Worm (Caenorhabditis elegans) whole organism, late embryonic: ENCODE data around the gene vha-1.

Experiments used
- C38D4.7 ChIP-seq: fragments of 200-800 bp; sonication (Bioruptor generic); optimal IDR thresholded peaks from 2 replicates; lab custom pipeline; 2018; ENCODE audit warnings: mild to moderate bottlenecking, missing genetic modification characterization, moderate library complexity, missing compliant biosample characterization
- F13H6.1 ChIP-seq: sonication (generic microtip); optimal IDR thresholded peaks from 2 replicates; lab custom pipeline; 2016; ENCODE audit warnings: missing genetic modification characterization, missing compliant biosample characterization
- T23F11.4 ChIP-seq: fragments of 200-800 bp; sonication (Bioruptor generic); optimal IDR thresholded peaks from 2 replicates; lab custom pipeline; 2018; ENCODE audit warnings: mild to moderate bottlenecking, missing genetic modification characterization, missing compliant biosample characterization
- Y22D7AL.16 ChIP-seq: sonication (generic microtip); optimal IDR thresholded peaks from 2 replicates; lab custom pipeline; 2016; ENCODE audit warnings: missing genetic modification characterization, missing compliant biosample characterization
- ahr-1 ChIP-seq: sonication (generic microtip); optimal IDR thresholded peaks from 2 replicates; lab custom pipeline; 2016; ENCODE audit warnings: missing genetic modification characterization, missing compliant biosample characterization
- ceh-14 ChIP-seq: sonication (generic microtip); optimal IDR thresholded peaks from 2 replicates; lab custom pipeline; 2016; ENCODE audit warnings: missing genotype, missing genetic modification characterization, missing compliant biosample characterization
- ceh-19 ChIP-seq: fragments of 200-800 bp; sonication (Bioruptor generic); optimal IDR thresholded peaks from 2 replicates; lab custom pipeline; 2018; ENCODE audit warnings: mild to moderate bottlenecking, missing genetic modification characterization, missing compliant biosample characterization
- ceh-22 ChIP-seq: sonication (generic microtip); optimal IDR thresholded peaks from 2 replicates; lab custom pipeline; 2017; ENCODE audit warnings: missing biosample characterization, missing genetic modification characterization
- ceh-34 ChIP-seq: sonication (generic microtip); optimal IDR thresholded peaks from 2 replicates; lab custom pipeline; 2016; ENCODE audit warnings: mild to moderate bottlenecking, missing genetic modification characterization, missing compliant biosample characterization
- ceh-48 ChIP-seq: sonication (generic microtip); optimal IDR thresholded peaks from 2 replicates; lab custom pipeline; 2016; ENCODE audit warnings: missing genetic modification characterization, inconsistent platforms, missing compliant biosample characterization
- ceh-6 ChIP-seq: fragments of 200-800 bp; sonication (Bioruptor generic); optimal IDR thresholded peaks from 2 replicates; lab custom pipeline; 2018; ENCODE audit warnings: mild to moderate bottlenecking, missing genetic modification characterization, missing compliant biosample characterization
- ceh-9 ChIP-seq: sonication (generic microtip); optimal IDR thresholded peaks from 2 replicates; lab custom pipeline; 2016; ENCODE audit warnings: mild to moderate bottlenecking, missing genetic modification characterization, inconsistent platforms, missing compliant biosample characterization
- dmd-4 ChIP-seq: sonication (generic microtip); optimal IDR thresholded peaks from 2 replicates; lab custom pipeline; 2016; ENCODE audit warnings: borderline replicate concordance, missing genetic modification characterization, missing compliant biosample characterization
- ets-4 ChIP-seq: sonication (generic microtip); optimal IDR thresholded peaks from 2 replicates; lab custom pipeline; 2016; ENCODE audit warnings: missing genetic modification characterization, missing compliant biosample characterization
- eyg-1 ChIP-seq: sonication (generic microtip); optimal IDR thresholded peaks from 2 replicates; lab custom pipeline; 2016; ENCODE audit warnings: missing genotype, missing genetic modification characterization, missing compliant biosample characterization
- fax-1 ChIP-seq: sonication (generic microtip); optimal IDR thresholded peaks from 2 replicates; lab custom pipeline; 2016; ENCODE audit warnings: missing genotype, missing genetic modification characterization, missing compliant biosample characterization
- fkh-10 ChIP-seq: fragments of 150-350 bp; optimal IDR thresholded peaks from 2 replicates; lab custom pipeline; 2014; ENCODE audit warnings: missing biosample characterization, missing genetic modification reagents, missing genetic modification characterization
- fkh-6 ChIP-seq: sonication (generic microtip); optimal IDR thresholded peaks from 2 replicates; lab custom pipeline; 2016; ENCODE audit warnings: missing genetic modification characterization, missing compliant biosample characterization
- gmeb-2 ChIP-seq: sonication (generic microtip); optimal IDR thresholded peaks from 2 replicates; lab custom pipeline; 2016; ENCODE audit warnings: missing genetic modification characterization, inconsistent platforms, missing compliant biosample characterization
- hlh-13 ChIP-seq: fragments of 200-800 bp; sonication (Bioruptor generic); optimal IDR thresholded peaks from 2 replicates; lab custom pipeline; 2018; ENCODE audit warnings: mild to moderate bottlenecking, missing genetic modification characterization, missing compliant biosample characterization
- hlh-15 ChIP-seq: sonication (generic microtip); optimal IDR thresholded peaks from 2 replicates; lab custom pipeline; 2016; ENCODE audit warnings: missing genetic modification characterization, missing compliant biosample characterization
- hlh-30 ChIP-seq: sonication (generic microtip); optimal IDR thresholded peaks from 2 replicates; lab custom pipeline; 2017; ENCODE audit warnings: antibody characterized with exemption, missing genetic modification characterization, missing compliant biosample characterization; ENCODE audit not compliant: insufficient read depth
- hlh-6 ChIP-seq: sonication (generic microtip); optimal IDR thresholded peaks from 2 replicates; lab custom pipeline; 2016; ENCODE audit warnings: missing genotype, missing genetic modification characterization, missing compliant biosample characterization
- hlh-8 ChIP-seq: sonication (generic microtip); optimal IDR thresholded peaks from 2 replicates; lab custom pipeline; 2016; ENCODE audit warnings: missing genotype, missing genetic modification characterization, missing compliant biosample characterization
- lin-11 ChIP-seq: fragments of 200-800 bp; sonication (Bioruptor generic); optimal IDR thresholded peaks from 2 replicates; lab custom pipeline; 2018; ENCODE audit warnings: mild to moderate bottlenecking, missing genetic modification characterization, missing compliant biosample characterization
- madf-2 ChIP-seq: sonication (generic microtip); optimal IDR thresholded peaks from 2 replicates; lab custom pipeline; 2017; ENCODE audit warnings: missing genetic modification characterization, missing compliant biosample characterization
- mec-3 ChIP-seq: sonication (generic microtip); optimal IDR thresholded peaks from 2 replicates; lab custom pipeline; 2016; ENCODE audit warnings: borderline replicate concordance, missing genetic modification characterization, missing compliant biosample characterization
- nfya-1 ChIP-seq: sonication (generic microtip); optimal IDR thresholded peaks from 2 replicates; lab custom pipeline; 2017; ENCODE audit warnings: missing genetic modification characterization, mild to moderate bottlenecking, missing compliant biosample characterization, antibody characterized with exemption, moderate library complexity
- nhr-11 ChIP-seq: fragments of 150-350 bp; optimal IDR thresholded peaks from 2 replicates; lab custom pipeline; 2014; ENCODE audit warnings: missing biosample characterization, missing genetic modification characterization
- npax-4 ChIP-seq: sonication (generic microtip); optimal IDR thresholded peaks from 2 replicates; lab custom pipeline; 2016; ENCODE audit warnings: missing genetic modification characterization, missing compliant biosample characterization
- odd-2 ChIP-seq: sonication (generic microtip); optimal IDR thresholded peaks from 2 replicates; lab custom pipeline; 2017; ENCODE audit warnings: antibody characterized with exemption, mild to moderate bottlenecking, missing genetic modification characterization, missing compliant biosample characterization
- pag-3 ChIP-seq: sonication (generic microtip); optimal IDR thresholded peaks from 2 replicates; lab custom pipeline; 2016; ENCODE audit warnings: missing compliant biosample characterization, missing genetic modification characterization, borderline replicate concordance
- pqm-1 ChIP-seq: sonication (generic microtip); optimal IDR thresholded peaks from 2 replicates; lab custom pipeline; 2016; ENCODE audit warnings: missing genetic modification characterization, missing compliant biosample characterization
- pros-1 ChIP-seq: fragments of 150-350 bp; optimal IDR thresholded peaks from 2 replicates; lab custom pipeline; 2014; ENCODE audit warnings: missing biosample characterization, missing genetic modification reagents, missing genetic modification characterization
- ref-2 ChIP-seq: sonication (generic microtip); optimal IDR thresholded peaks from 2 replicates; lab custom pipeline; 2016; ENCODE audit warnings: missing genetic modification characterization, missing compliant biosample characterization
- sdc-2 ChIP-seq: sonication (generic microtip); optimal IDR thresholded peaks from 2 replicates; lab custom pipeline; 2016; ENCODE audit warnings: missing genotype, missing genetic modification characterization, missing compliant biosample characterization
- sox-2 ChIP-seq: fragments of 200-800 bp; sonication (Bioruptor generic); IDR thresholded peaks from 2 replicates; pipeline ENCODE4 v1.3.6; 2022; ENCODE audit warnings: missing genetic modification reagents, missing genetic modification characterization, missing compliant biosample characterization
- tbx-7 ChIP-seq: sonication (generic microtip); optimal IDR thresholded peaks from 2 replicates; lab custom pipeline; 2016; ENCODE audit warnings: missing genotype, missing genetic modification characterization, missing compliant biosample characterization
- ttx-3 ChIP-seq: sonication (generic microtip); optimal IDR thresholded peaks from 2 replicates; lab custom pipeline; 2016; ENCODE audit warnings: missing genetic modification reagents, missing genetic modification characterization, missing compliant biosample characterization
- unc-42 ChIP-seq: sonication (generic microtip); optimal IDR thresholded peaks from 2 replicates; lab custom pipeline; 2016; ENCODE audit warnings: missing genotype, missing genetic modification characterization, missing compliant biosample characterization
- unc-86 ChIP-seq: sonication (generic microtip); optimal IDR thresholded peaks from 2 replicates; lab custom pipeline; 2016; ENCODE audit warnings: missing genetic modification characterization, missing compliant biosample characterization
- ztf-16 ChIP-seq: sonication (generic microtip); optimal IDR thresholded peaks from 2 replicates; lab custom pipeline; 2017; ENCODE audit warnings: missing genetic modification characterization, missing compliant biosample characterization

The vha-1 gene

DNA sequence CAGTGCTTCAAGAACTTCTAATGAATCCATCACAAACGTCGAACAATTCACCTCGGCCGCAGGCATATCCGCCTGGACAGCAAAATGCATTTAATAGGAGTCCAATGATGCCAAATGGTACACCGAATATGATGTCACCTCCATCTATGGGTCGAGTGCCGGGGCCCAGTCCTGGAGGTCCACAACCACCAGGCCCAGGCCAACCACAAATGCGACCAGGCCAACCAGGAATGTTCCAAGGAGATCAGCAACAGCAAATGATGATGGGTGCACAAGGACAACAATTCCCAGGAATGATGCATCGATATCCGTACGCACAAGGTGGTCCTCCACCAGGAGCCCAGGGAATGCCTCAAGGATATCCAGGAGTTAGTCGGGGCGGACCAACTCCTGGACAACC, 14.0 kb upstream of the vha-1 start:
- TF ChIP-seq ceh-22 (tag; lab: Kevin White, UChicago) (no peak), pqm-1 (tag; lab: Kevin White, UChicago) (no peak), mec-3 (tag; lab: Kevin White, UChicago) (peak; percentile 37), T23F11.4 (GFP tag; lab: Kevin White, UChicago) (no peak), ztf-16 (tag; lab: Kevin White, UChicago) (no peak), unc-42 (tag; lab: Kevin White, UChicago) (no peak), odd-2 (tag; lab: Kevin White, UChicago) (no peak), ceh-34 (tag; lab: Kevin White, UChicago) (no peak), Y22D7AL.16 (tag; lab: Kevin White, UChicago) (no peak), ets-4 (tag; lab: Kevin White, UChicago) (no peak), sox-2 (no peak), ref-2 (tag; lab: Kevin White, UChicago) (peak; percentile 43), ceh-6 (GFP tag; lab: Kevin White, UChicago) (no peak), F13H6.1 (tag; lab: Kevin White, UChicago) (no peak)

DNA sequence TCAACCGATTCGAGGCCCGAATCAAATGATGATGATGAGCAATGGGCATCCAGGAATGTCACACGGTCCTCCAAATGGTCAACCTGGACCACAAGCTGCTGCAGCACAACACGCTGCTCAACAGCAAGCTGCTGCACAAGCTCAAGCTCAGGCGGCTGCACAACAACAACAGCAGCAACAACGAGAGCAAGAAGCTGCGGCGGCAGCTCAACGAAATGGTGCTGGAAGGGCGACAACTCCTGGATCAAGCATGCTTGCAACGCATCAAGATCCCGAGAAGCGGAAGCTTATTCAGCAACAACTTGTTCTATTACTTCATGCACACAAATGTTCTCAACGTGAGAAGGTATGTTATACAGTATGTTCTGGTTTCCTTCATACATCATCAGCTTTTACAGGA, 13.0 kb upstream of the vha-1 start:
- TF ChIP-seq tbx-7: no peak
- no peak for TF ChIP-seq gmeb-2 (tag; lab: Kevin White, UChicago)
- TF ChIP-seq ttx-3: no peak
- no peak for TF ChIP-seq npax-4 (tag; lab: Kevin White, UChicago)
- no peak for TF ChIP-seq fax-1 (tag; lab: Kevin White, UChicago)
- no peak for TF ChIP-seq ceh-14 (tag; lab: Kevin White, UChicago)
- no peak for TF ChIP-seq fkh-10 (GFP tag; lab: Kevin White, UChicago)
- TF ChIP-seq lin-11: no peak
- no peak for TF ChIP-seq hlh-6 (tag; lab: Kevin White, UChicago)
- no peak for TF ChIP-seq ceh-19
- no peak for TF ChIP-seq ceh-48 (tag; lab: Kevin White, UChicago)
- no peak for TF ChIP-seq C38D4.7 (GFP tag; lab: Kevin White, UChicago)
- TF ChIP-seq nhr-11 (tag; lab: Kevin White, UChicago): no peak
- TF ChIP-seq pros-1: no peak
- TF ChIP-seq nfya-1 (tag; lab: Kevin White, UChicago): no peak
- TF ChIP-seq, all 69 proteins: peak for 0

DNA sequence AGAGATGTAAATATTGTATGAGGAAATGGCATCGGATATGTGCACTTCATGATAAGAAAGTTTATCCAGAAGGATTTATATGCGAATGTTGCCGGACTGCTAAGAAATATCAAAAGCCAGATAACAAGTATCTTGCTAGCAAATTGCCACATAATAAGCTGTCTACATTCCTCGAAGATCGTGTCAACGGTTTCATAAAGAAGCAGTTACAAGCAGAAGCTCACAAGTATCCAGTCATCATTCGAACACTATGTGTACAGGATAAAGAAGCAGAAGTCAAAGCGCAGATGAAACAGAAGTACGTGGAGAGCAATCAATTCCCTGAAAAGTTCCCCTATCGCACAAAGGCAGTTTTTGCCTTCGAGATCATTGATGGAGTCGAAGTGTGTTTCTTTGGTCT, 10.5 kb upstream of the vha-1 start:
- TF ChIP-seq sdc-2 (tag; lab: Kevin White, UChicago) (no peak), ahr-1 (tag; lab: Kevin White, UChicago) (no peak), fax-1 (tag; lab: Kevin White, UChicago) (no peak), nfya-1 (tag; lab: Kevin White, UChicago) (no peak), fkh-6 (tag; lab: Kevin White, UChicago) (no peak), unc-86 (tag; lab: Kevin White, UChicago) (no peak), unc-42 (tag; lab: Kevin White, UChicago) (no peak)
- TF ChIP-seq, all 69 proteins: peak for 0

DNA sequence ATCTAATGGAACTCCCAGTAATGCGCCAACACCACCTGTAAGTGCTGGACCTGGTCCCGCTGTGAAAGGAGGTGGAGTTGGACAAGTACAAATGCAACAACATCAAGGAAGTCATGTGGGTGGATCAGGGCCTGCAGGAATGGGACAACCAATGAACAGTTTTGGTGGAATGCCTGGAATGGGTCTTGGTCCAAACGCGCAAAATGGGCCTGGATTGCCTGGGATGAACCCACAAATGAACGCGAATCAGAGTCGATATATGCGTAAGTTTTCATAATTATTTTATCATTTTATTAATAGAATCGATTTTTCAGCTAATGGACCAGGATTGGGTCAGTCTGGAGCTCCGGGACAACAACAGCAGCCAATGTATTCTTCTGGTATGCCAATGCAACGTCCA, 8.7 kb upstream of the vha-1 start:
- TF ChIP-seq hlh-15 (tag; lab: Kevin White, UChicago): no peak
- TF ChIP-seq T23F11.4 (GFP tag; lab: Kevin White, UChicago): no peak
- no peak for TF ChIP-seq hlh-13 (GFP tag; lab: Kevin White, UChicago)
- no peak for TF ChIP-seq hlh-30 (tag; lab: Kevin White, UChicago)

DNA sequence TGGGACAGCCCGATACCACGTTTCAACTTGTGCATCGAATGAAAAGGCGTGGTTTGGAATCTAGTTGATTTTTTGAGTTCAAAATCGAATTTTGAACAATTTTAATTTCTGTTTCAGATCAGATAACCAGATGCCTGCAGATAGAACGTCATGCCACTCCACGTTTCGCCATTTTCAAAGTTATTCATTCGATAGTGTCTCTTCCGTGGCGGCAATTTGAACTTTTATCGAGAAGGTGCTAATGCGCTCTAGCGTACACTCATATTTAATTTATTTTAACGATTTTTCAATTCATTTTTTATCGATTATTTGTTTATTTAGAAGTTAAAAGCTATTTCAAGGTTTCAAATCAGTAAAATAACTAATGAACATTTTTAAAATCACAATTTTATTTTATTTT, 5.1 kb upstream of the vha-1 start:
- TF ChIP-seq Y22D7AL.16 (tag; lab: Kevin White, UChicago) (no peak), ceh-6 (GFP tag; lab: Kevin White, UChicago) (no peak), fax-1 (tag; lab: Kevin White, UChicago) (no peak), pag-3 (tag; lab: Kevin White, UChicago) (no peak), eyg-1 (tag; lab: Kevin White, UChicago) (no peak), madf-2 (tag; lab: Kevin White, UChicago) (no peak), lin-11 (no peak), F13H6.1 (tag; lab: Kevin White, UChicago) (no peak), hlh-8 (tag; lab: Kevin White, UChicago) (no peak), mec-3 (tag; lab: Kevin White, UChicago) (no peak), ahr-1 (tag; lab: Kevin White, UChicago) (no peak), fkh-10 (GFP tag; lab: Kevin White, UChicago) (no peak), ceh-9 (tag; lab: Kevin White, UChicago) (no peak), dmd-4 (tag; lab: Kevin White, UChicago) (no peak)
